Fruit fly (Drosophila melanogaster): Measurements from ENCODE around the gene CG4041.

DNA sequence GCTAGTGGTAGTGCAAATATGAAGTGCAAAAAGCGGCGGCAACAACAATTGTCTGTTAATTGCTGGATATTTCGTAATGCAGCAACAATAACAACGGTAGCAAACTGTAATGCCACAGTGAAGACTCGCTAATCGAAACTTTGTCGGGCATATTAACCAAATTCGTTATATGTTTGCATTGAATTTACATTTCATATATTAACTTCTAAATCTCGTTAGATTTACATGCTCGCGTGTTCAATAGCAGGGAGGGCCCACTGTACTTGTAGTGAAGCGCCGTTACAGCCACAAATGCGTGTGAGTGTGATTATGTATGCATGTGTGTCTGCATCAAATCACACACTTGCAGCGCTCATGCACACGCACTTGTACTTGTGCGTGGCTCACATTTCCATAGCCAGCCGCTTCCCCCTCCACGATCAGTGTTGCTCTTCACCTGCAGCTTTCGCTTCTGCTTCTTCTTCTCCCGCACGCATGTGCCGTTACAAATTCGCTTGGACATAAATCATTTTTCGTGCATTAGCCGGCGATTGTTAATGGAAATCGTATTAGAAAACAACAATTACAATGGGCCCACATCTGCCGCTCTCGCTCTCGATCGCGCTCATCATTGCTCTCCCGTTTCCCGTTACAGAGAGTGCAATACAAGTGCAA lies 21.7 kb upstream of the CG4041 start:
- no peak for TF ChIP-seq CTCF (optimal IDR thresholded peaks at IDR 0.05)
- no peak for TF ChIP-seq CG8478 (optimal IDR thresholded peaks at IDR 0.05)

All from S2 (cell line).